Fruit fly (Drosophila melanogaster) whole organism, wandering third instar larva: Measurements from ENCODE around the gene CG9636.

Source experiments
- Abd-B ChIP-seq: fragments of >200 bp; optimal IDR thresholded peaks from 2 replicates; lab custom pipeline; 2017; ENCODE audit warnings: missing biosample characterization, missing genetic modification characterization
- CG32264 ChIP-seq: fragments of 200-800 bp; sonication (Bioruptor generic); optimal IDR thresholded peaks from 2 replicates; lab custom pipeline; 2016; ENCODE audit warnings: missing biosample characterization, missing genetic modification characterization
- CG9705 ChIP-seq: fragments of 200-800 bp; sonication (Bioruptor generic); optimal IDR thresholded peaks from 2 replicates; lab custom pipeline; 2018; ENCODE audit warnings: missing biosample characterization, mild to moderate bottlenecking, missing genetic modification characterization
- CrebA ChIP-seq: fragments of 200-800 bp; sonication (Bioruptor generic); optimal IDR thresholded peaks from 2 replicates; lab custom pipeline; 2016; ENCODE audit warnings: missing biosample characterization, mild to moderate bottlenecking, missing genetic modification characterization, borderline replicate concordance
- Dfd ChIP-seq: fragments of >200 bp; optimal IDR thresholded peaks from 2 replicates; lab custom pipeline; 2017; ENCODE audit warnings: missing biosample characterization, missing genetic modification characterization
- Dif ChIP-seq: fragments of 200-275, 200-300 bp; sonication (Bioruptor generic); optimal IDR thresholded peaks from 2 replicates; lab custom pipeline; 2018; ENCODE audit warnings: missing biosample characterization, missing genetic modification characterization; ENCODE audit not compliant: partially characterized antibody
- GATAd ChIP-seq: sonication (Bioruptor generic); optimal IDR thresholded peaks from 2 replicates; lab custom pipeline; 2016; ENCODE audit warnings: missing biosample characterization, missing genetic modification characterization
- HLH106 ChIP-seq: fragments of 200-800 bp; optimal IDR thresholded peaks from 3 replicates; lab custom pipeline; 2019; ENCODE audit warnings: missing biosample characterization, mild to moderate bottlenecking, missing genetic modification characterization, moderate library complexity
- Hnf4 ChIP-seq: fragments of 200-800 bp; sonication (Bioruptor generic); optimal IDR thresholded peaks from 2 replicates; lab custom pipeline; 2016; ENCODE audit warnings: missing biosample characterization, mild to moderate bottlenecking, missing genetic modification characterization
- Hr78 ChIP-seq: fragments of >200 bp; optimal IDR thresholded peaks from 2 replicates; lab custom pipeline; 2017; ENCODE audit warnings: missing biosample characterization, missing genetic modification characterization
- Hr83 ChIP-seq: fragments of 200-300 bp; sonication (Bioruptor generic); optimal IDR thresholded peaks from 2 replicates; lab custom pipeline; 2016; ENCODE audit warnings: missing biosample characterization, mild to moderate bottlenecking, missing genetic modification characterization, moderate library complexity; ENCODE audit not compliant: poor library complexity, severe bottlenecking
- Jra ChIP-seq: sonication (Bioruptor generic); optimal IDR thresholded peaks from 2 replicates; lab custom pipeline; 2016; ENCODE audit warnings: missing biosample characterization, missing genetic modification characterization
- Mio ChIP-seq: sonication (Bioruptor generic); optimal IDR thresholded peaks from 2 replicates; lab custom pipeline; 2016; ENCODE audit warnings: missing biosample characterization, missing genetic modification characterization
- Myc ChIP-seq: fragments of >200 bp; optimal IDR thresholded peaks from 2 replicates; lab custom pipeline; 2017
- OdsH ChIP-seq: fragments of 200-800 bp; sonication (Bioruptor generic); optimal IDR thresholded peaks from 2 replicates; lab custom pipeline; 2016; ENCODE audit warnings: missing biosample characterization, mild to moderate bottlenecking, missing genetic modification characterization
- Rel ChIP-seq, 2 experiments: fragments of 200-800 bp; sonication (Bioruptor generic) in 1 of 2; optimal IDR thresholded peaks; 2 replicates in 1 of 2; 3 replicates in 1 of 2; lab custom pipeline; 2016 to 2019; ENCODE audit warnings: mild to moderate bottlenecking in 2 of 2, missing biosample characterization in 2 of 2, missing genetic modification characterization in 2 of 2, moderate library complexity in 1 of 2
- Sp1 ChIP-seq: fragments of 200-800 bp; sonication (Bioruptor generic); optimal IDR thresholded peaks from 3 replicates; lab custom pipeline; 2019; ENCODE audit warnings: missing biosample characterization, mild to moderate bottlenecking, missing genetic modification characterization, moderate library complexity
- Vsx2 ChIP-seq: fragments of 200-300, 225-300 bp; sonication (Bioruptor generic); optimal IDR thresholded peaks from 2 replicates; lab custom pipeline; 2018; ENCODE audit warnings: missing biosample characterization, missing genetic modification characterization; ENCODE audit not compliant: partially characterized antibody
- br ChIP-seq: fragments of 200-800 bp; sonication (Bioruptor generic); optimal IDR thresholded peaks from 2 replicates; lab custom pipeline; 2016; ENCODE audit warnings: missing biosample characterization, missing genetic modification characterization
- dl ChIP-seq, 2 experiments: fragments of 175-275, 200-275 bp in 1 of 2; fragments of 200-275 bp in 1 of 2; sonication (Bioruptor generic); optimal IDR thresholded peaks; lab custom pipeline; 2018; ENCODE audit warnings: mild to moderate bottlenecking in 2 of 2, missing biosample characterization in 2 of 2, missing genetic modification characterization in 2 of 2, moderate library complexity in 2 of 2; ENCODE audit not compliant: partially characterized antibody in 2 of 2, insufficient read depth in 1 of 2
- dsf ChIP-seq: sonication (Bioruptor generic); optimal IDR thresholded peaks from 2 replicates; lab custom pipeline; 2016; ENCODE audit warnings: missing biosample characterization, missing genetic modification characterization, borderline replicate concordance
- foxo ChIP-seq, 2 experiments: fragments of 200-800 bp; sonication (Bioruptor generic); optimal IDR thresholded peaks; 2 replicates in 1 of 2; 3 replicates in 1 of 2; lab custom pipeline; 2016 to 2017; ENCODE audit warnings: missing biosample characterization in 2 of 2, missing genetic modification characterization in 2 of 2
- fru ChIP-seq: fragments of 200-800 bp; sonication (Bioruptor generic); optimal IDR thresholded peaks from 3 replicates; lab custom pipeline; 2016; ENCODE audit warnings: missing biosample characterization, mild to moderate bottlenecking, missing genetic modification characterization
- h ChIP-seq: fragments of 200-800 bp; sonication (Bioruptor generic); optimal IDR thresholded peaks from 3 replicates; lab custom pipeline; 2016; ENCODE audit warnings: missing biosample characterization, mild to moderate bottlenecking, missing genetic modification characterization
- jim ChIP-seq: fragments of 175-275, 200-325 bp; sonication (Bioruptor generic); optimal IDR thresholded peaks from 2 replicates; lab custom pipeline; 2016; ENCODE audit warnings: missing biosample characterization, mild to moderate bottlenecking, missing genetic modification characterization
- lola ChIP-seq: fragments of >200 bp; optimal IDR thresholded peaks from 2 replicates; lab custom pipeline; 2017; ENCODE audit warnings: missing biosample characterization, missing genetic modification characterization
- pan ChIP-seq: fragments of >200 bp; optimal IDR thresholded peaks from 2 replicates; lab custom pipeline; 2017
- psq ChIP-seq: fragments of 200-800 bp; sonication (Bioruptor generic); optimal IDR thresholded peaks from 3 replicates; lab custom pipeline; 2017; ENCODE audit warnings: missing biosample characterization, mild to moderate bottlenecking, missing genetic modification characterization, moderate library complexity
- rgr ChIP-seq: fragments of 200-800 bp; sonication (Bioruptor generic); optimal IDR thresholded peaks from 3 replicates; lab custom pipeline; 2016; ENCODE audit warnings: missing biosample characterization, mild to moderate bottlenecking, missing genetic modification characterization
- sage ChIP-seq: fragments of 200-800 bp; sonication (Bioruptor generic); optimal IDR thresholded peaks from 2 replicates; lab custom pipeline; 2016; ENCODE audit warnings: missing biosample characterization, mild to moderate bottlenecking, missing genetic modification characterization
- sv ChIP-seq: fragments of 200-800 bp; sonication (Bioruptor generic); optimal IDR thresholded peaks from 3 replicates; lab custom pipeline; 2016; ENCODE audit warnings: missing biosample characterization, missing genetic modification characterization
- tai ChIP-seq: sonication (Bioruptor generic); optimal IDR thresholded peaks from 2 replicates; lab custom pipeline; 2016; ENCODE audit warnings: missing biosample characterization, missing genetic modification characterization
- usp ChIP-seq: fragments of >200 bp; optimal IDR thresholded peaks from 2 replicates; lab custom pipeline; 2017; ENCODE audit warnings: missing biosample characterization, missing genetic modification characterization
- woc ChIP-seq: sonication (Bioruptor generic); optimal IDR thresholded peaks from 2 replicates; lab custom pipeline; 2016; ENCODE audit warnings: missing biosample characterization, mild to moderate bottlenecking, missing genetic modification characterization

CG9636 gene

DNA sequence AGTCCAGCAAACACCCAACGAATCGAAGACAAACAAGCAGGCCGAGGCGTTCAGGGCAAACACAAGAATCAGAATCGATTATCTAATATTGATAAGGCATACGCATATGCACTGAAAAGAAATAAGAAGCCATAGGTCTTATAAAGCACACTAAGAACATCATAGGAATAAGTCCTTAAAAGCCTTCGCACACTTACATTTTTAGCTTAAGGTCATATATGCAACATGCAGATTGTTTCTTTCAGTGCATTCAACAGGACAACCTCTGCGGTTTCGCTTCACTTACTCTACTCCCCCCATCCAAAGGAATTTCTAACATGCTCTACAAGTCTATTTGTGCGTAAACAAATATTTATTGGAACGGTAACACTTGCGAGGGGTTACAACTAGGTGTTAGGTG is 31.0 kb downstream of the CG9636 start:
- TF ChIP-seq CG32264 (GFP tag; lab: Kevin White, UChicago) = no peak
- TF ChIP-seq sv (GFP tag; lab: Kevin White, UChicago) = peak; percentile 53

DNA sequence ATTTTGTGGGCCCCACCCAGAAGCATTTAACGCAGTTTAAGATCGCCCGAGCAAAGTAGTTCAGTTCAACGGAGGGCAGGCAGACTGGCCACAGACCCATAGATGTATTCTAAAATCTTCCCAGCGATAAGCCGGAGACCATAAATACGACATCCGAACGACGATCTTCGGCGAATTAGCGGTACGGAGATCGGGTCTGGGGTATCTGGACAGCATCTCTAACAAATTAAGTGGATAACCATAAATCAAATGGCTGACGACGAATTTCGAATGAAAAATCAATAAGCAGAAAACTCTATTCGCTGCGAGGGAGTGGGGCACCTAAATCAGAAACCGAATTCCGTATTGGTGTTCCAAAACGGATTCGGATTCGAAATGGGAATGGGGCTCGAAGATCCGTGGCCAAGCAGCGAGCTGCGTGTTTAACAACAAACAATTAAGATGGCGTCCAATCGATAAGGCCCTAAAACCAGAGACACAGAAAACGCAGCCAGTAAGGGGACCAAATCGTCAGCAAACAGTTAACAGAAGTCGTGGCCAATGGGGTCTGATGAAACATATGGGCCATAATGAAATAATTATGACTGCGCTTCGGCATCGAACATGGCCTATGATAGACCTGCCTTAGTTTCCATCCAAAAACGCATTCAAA is 32.6 kb downstream of the CG9636 start:
- TF ChIP-seq sage (GFP tag; lab: Kevin White, UChicago) = no peak
- no peak for TF ChIP-seq HLH106 (tag; lab: Kevin White, UChicago)
- TF ChIP-seq psq (GFP tag; lab: Kevin White, UChicago) = no peak
- TF ChIP-seq Abd-B (GFP tag; lab: Kevin White, UChicago) = no peak
- TF ChIP-seq dsf = no peak
- no peak for TF ChIP-seq Jra (GFP tag; lab: Kevin White, UChicago)
- TF ChIP-seq, all 38 proteins: peak for 0

DNA sequence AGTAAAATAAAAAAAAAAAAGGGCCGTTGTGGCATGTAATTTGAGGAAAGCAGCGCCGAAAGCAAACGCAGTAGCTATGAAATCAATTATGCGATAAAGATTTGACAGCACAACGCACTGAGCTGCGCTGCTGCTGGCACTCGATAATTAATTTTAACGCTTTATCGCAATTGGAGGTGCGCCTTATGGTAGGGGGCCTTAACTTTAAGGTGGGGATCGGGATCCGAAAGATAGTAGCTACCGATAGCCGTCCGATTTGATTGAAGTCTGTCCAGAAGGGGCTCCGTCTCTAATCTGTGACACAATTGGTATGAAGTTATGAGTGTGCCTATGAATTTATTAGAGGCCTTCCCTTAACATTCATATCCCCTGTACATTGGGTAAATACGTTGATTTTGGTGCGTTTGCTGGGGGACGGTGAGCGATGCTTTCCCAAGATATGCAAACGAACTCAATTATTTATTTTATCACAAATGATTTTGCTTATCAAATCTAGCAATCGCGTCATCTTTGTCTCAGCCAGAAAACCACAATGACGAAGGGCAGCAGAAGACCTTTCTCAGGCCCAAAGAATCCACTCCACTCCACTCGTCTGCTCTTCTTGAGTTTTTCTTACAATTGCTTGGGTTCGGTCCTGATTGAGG is 35.1 kb downstream of the CG9636 start:
- TF ChIP-seq h (GFP tag; lab: Kevin White, UChicago) (peak; percentile 56), usp (GFP tag; lab: Kevin White, UChicago) (no peak), dsf (no peak), Jra (GFP tag; lab: Kevin White, UChicago) (no peak), Mio (GFP tag; lab: Kevin White, UChicago) (no peak), br (peak; percentile 21), Rel (GFP tag; optimal IDR thresholded peaks at IDR 0.05; lab: Kevin White, UChicago) (no peak), Rel (tag; optimal IDR thresholded peaks at IDR 0.05; lab: Kevin White, UChicago) (peak; percentile 36), GATAd (GFP tag; lab: Kevin White, UChicago) (no peak)

- no peak for TF ChIP-seq Abd-B (GFP tag; lab: Kevin White, UChicago)
- TF ChIP-seq HLH106 (tag; lab: Kevin White, UChicago) = no peak
- no peak for TF ChIP-seq psq (GFP tag; lab: Kevin White, UChicago)
- no peak for TF ChIP-seq Dif (GFP tag; lab: Kevin White, UChicago)
- no peak for TF ChIP-seq dl (GFP tag; optimal IDR thresholded peaks at IDR 0.05; lab: Kevin White, UChicago; ENCODE audit: insufficient read depth in 1 of 2, partially characterized antibody in 2 of 2)
- no peak for TF ChIP-seq Dfd (GFP tag; lab: Kevin White, UChicago)
- TF ChIP-seq rgr (GFP tag; lab: Kevin White, UChicago) = no peak
- no peak for TF ChIP-seq sage (GFP tag; lab: Kevin White, UChicago)
- no peak for TF ChIP-seq Sp1 (GFP tag; lab: Kevin White, UChicago)
- TF ChIP-seq CG32264 (GFP tag; lab: Kevin White, UChicago) = no peak
- TF ChIP-seq dsf = no peak
- TF ChIP-seq Mio (GFP tag; lab: Kevin White, UChicago) = no peak
- no peak for TF ChIP-seq fru (GFP tag; lab: Kevin White, UChicago)
- TF ChIP-seq CrebA (GFP tag; lab: Kevin White, UChicago) = no peak
- TF ChIP-seq Hnf4 (GFP tag; lab: Kevin White, UChicago) = no peak
- no peak for TF ChIP-seq woc (GFP tag; lab: Kevin White, UChicago)
These were observed 36.3 kb downstream of the CG9636 start for dm6 chr3R:8207276-8207654.

- TF ChIP-seq Myc (no peak), Vsx2 (GFP tag; lab: Kevin White, UChicago) (no peak), woc (GFP tag; lab: Kevin White, UChicago) (no peak), Jra (GFP tag; lab: Kevin White, UChicago) (no peak), psq (GFP tag; lab: Kevin White, UChicago) (peak; percentile 49), dl (GFP tag; optimal IDR thresholded peaks at IDR 0.05; lab: Kevin White, UChicago; ENCODE audit: insufficient read depth in 1 of 2, partially characterized antibody in 2 of 2) (no peak), tai (GFP tag; lab: Kevin White, UChicago) (no peak), br (peak; percentile 18), CG32264 (GFP tag; lab: Kevin White, UChicago) (no peak), dsf (no peak), Rel (GFP tag; optimal IDR thresholded peaks at IDR 0.05; lab: Kevin White, UChicago) (no peak), Rel (tag; optimal IDR thresholded peaks at IDR 0.05; lab: Kevin White, UChicago) (no peak), Hr78 (GFP tag; lab: Kevin White, UChicago) (no peak), CG9705 (GFP tag; lab: Kevin White, UChicago) (no peak), CrebA (GFP tag; lab: Kevin White, UChicago) (no peak), Hnf4 (GFP tag; lab: Kevin White, UChicago) (peak; percentile 27), Hr83 (no peak), OdsH (GFP tag; lab: Kevin White, UChicago) (peak; percentile 70), lola (GFP tag; lab: Kevin White, UChicago) (no peak), Sp1 (GFP tag; lab: Kevin White, UChicago) (peak; percentile 31), foxo (GFP tag; optimal IDR thresholded peaks at IDR 0.05; lab: Kevin White, UChicago) (peak in 1 of 2 experiments; percentile 52), h (GFP tag; lab: Kevin White, UChicago) (peak; percentile 71), pan (lab: Kevin White, UChicago) (no peak), jim (GFP tag; lab: Kevin White, UChicago) (no peak), HLH106 (tag; lab: Kevin White, UChicago) (peak; percentile 41), sage (GFP tag; lab: Kevin White, UChicago) (no peak), Dfd (GFP tag; lab: Kevin White, UChicago) (no peak), Abd-B (GFP tag; lab: Kevin White, UChicago) (no peak)
These were observed 36.8 kb downstream of the CG9636 start for dm6 chr3R:8206628-8207275.
